Worm (Caenorhabditis elegans) whole organism, L2 larva: ENCODE data around the gene Y45F10B.12.
A peak's percentile ranks its signal among the peaks of the same experiment; 100 is the strongest.

Source experiments
- F13H6.1 ChIP-seq: sonication (generic microtip); optimal IDR thresholded peaks from 2 replicates; lab custom pipeline; 2016; ENCODE audit warnings: missing genetic modification characterization, missing compliant biosample characterization
- Y55F3AM.14 ChIP-seq: fragments of 200-800 bp; sonication (Bioruptor generic); optimal IDR thresholded peaks from 2 replicates; lab custom pipeline; 2018; ENCODE audit warnings: mild to moderate bottlenecking, missing genetic modification characterization, missing compliant biosample characterization
- aly-2 ChIP-seq: fragments of 150-350 bp; optimal IDR thresholded peaks from 2 replicates; lab custom pipeline; 2014; ENCODE audit warnings: missing biosample characterization, missing genetic modification characterization
- fos-1 ChIP-seq: fragments of 150-350 bp; optimal IDR thresholded peaks from 2 replicates; lab custom pipeline; 2014; ENCODE audit warnings: missing biosample characterization, missing genetic modification characterization
- gmeb-1 ChIP-seq: fragments of 150-350 bp; optimal IDR thresholded peaks from 2 replicates; lab custom pipeline; 2014; ENCODE audit warnings: missing biosample characterization, missing genetic modification characterization
- mab-5 ChIP-seq: fragments of 150-350 bp; optimal IDR thresholded peaks from 2 replicates; lab custom pipeline; 2014; ENCODE audit warnings: missing biosample characterization, missing genetic modification characterization
- skn-1 ChIP-seq: sonication (generic microtip); optimal IDR thresholded peaks from 2 replicates; lab custom pipeline; 2017; ENCODE audit warnings: missing biosample characterization, missing genetic modification characterization
- sma-9 ChIP-seq, 2 experiments: fragments of 150-350 bp in 1 of 2; sonication (generic microtip) in 1 of 2; optimal IDR thresholded peaks; 2 replicates each; lab custom pipeline; 2014 to 2016; ENCODE audit warnings: missing genetic modification characterization in 2 of 2, mild to moderate bottlenecking in 1 of 2, missing biosample characterization in 1 of 2, missing compliant biosample characterization in 1 of 2, missing genetic modification reagents in 1 of 2, moderate library complexity in 1 of 2
- zag-1 ChIP-seq: fragments of 150-350 bp; optimal IDR thresholded peaks from 2 replicates; lab custom pipeline; 2014; ENCODE audit warnings: missing biosample characterization, missing genetic modification characterization
- ztf-1 ChIP-seq: fragments of 200-800 bp; sonication (Bioruptor generic); conservative IDR thresholded peaks from 2 replicates; pipeline ENCODE4 v1.3.6; 2022; ENCODE audit warnings: missing genetic modification characterization, missing compliant biosample characterization

DNA sequence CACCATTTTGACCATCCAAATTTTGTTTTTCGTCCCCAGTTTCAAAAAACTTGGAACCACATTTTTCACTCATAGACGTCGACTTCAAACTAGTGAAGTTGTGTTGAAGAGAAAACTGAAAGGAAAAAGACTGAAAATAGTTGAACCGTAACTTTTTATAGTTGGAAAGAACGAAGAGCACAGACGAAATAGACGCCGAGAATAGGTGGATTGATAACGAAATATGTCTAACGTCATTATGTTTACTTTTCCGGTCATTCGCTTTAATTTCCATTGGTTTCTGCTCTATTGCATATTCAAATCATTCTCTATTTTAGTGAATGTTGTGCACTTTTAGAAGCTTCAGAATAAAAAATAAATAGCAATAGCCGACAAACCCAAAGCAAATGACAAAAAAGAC, 22.5 kb downstream of the Y45F10B.12 start, which contains the start of gene C08F11.13:
- TF ChIP-seq zag-1 (tag; lab: Kevin White, UChicago) (no peak), mab-5 (tag; lab: Kevin White, UChicago) (no peak), gmeb-1 (tag; lab: Kevin White, UChicago) (peak; percentile 18), F13H6.1 (tag; lab: Kevin White, UChicago) (no peak), fos-1 (tag; lab: Kevin White, UChicago) (peak; percentile 43), skn-1 (tag; lab: Kevin White, UChicago) (no peak), aly-2 (tag; lab: Kevin White, UChicago) (no peak), ztf-1 (GFP tag; lab: Robert Waterston, UW) (no peak), Y55F3AM.14 (GFP tag; lab: Kevin White, UChicago) (no peak), sma-9 (GFP tag; optimal IDR thresholded peaks at IDR 0.05; lab: Kevin White, UChicago) (peak; percentile 60), sma-9 (tag; optimal IDR thresholded peaks at IDR 0.05; lab: Kevin White, UChicago) (no peak)
